Fruit fly (Drosophila melanogaster) whole organism, embryonic: Measurements from ENCODE around the gene Gbs-70E.
A peak's percentile ranks its signal among the peaks of the same experiment; 100 is the strongest.

ENCODE experiments used
- Abd-B ChIP-seq: fragments of 200-800 bp; sonication (Bioruptor generic); optimal IDR thresholded peaks from 2 replicates; lab custom pipeline; 2018; ENCODE audit warnings: missing biosample characterization, mild to moderate bottlenecking, missing genetic modification characterization, moderate library complexity
- Ada2b ChIP-seq: fragments of 200-800 bp; sonication (Bioruptor generic); IDR thresholded peaks from 2 replicates; pipeline ENCODE4 v1.3.6; 2022; ENCODE audit warnings: missing biosample characterization, missing genetic modification characterization
- Bgb ChIP-seq: fragments of 200-800 bp; sonication (Bioruptor generic); IDR thresholded peaks from 2 replicates; pipeline ENCODE4 v1.3.6; 2022; ENCODE audit warnings: missing biosample characterization, missing genetic modification characterization; ENCODE audit not compliant: partially characterized antibody
- CG10431 ChIP-seq: fragments of 200-800 bp; sonication (Bioruptor generic); optimal IDR thresholded peaks from 3 replicates; lab custom pipeline; 2018; ENCODE audit warnings: missing biosample characterization, mild to moderate bottlenecking, missing genetic modification characterization
- CG13123 ChIP-seq: fragments of 200-800 bp; sonication (Bioruptor generic); optimal IDR thresholded peaks from 2 replicates; lab custom pipeline; 2016; ENCODE audit warnings: missing biosample characterization, missing genetic modification characterization
- CG13287 ChIP-seq: fragments of 200-800 bp; sonication (Bioruptor generic); IDR thresholded peaks from 2 replicates; pipeline ENCODE4 v1.3.6; 2022; ENCODE audit warnings: missing biosample characterization, missing genetic modification characterization; ENCODE audit not compliant: partially characterized antibody
- CG14860 ChIP-seq: fragments of 200-800 bp; sonication (Bioruptor generic); IDR thresholded peaks from 3 replicates; pipeline ENCODE4 v1.3.6; 2022; ENCODE audit warnings: missing biosample characterization, missing genetic modification characterization; ENCODE audit not compliant: partially characterized antibody
- CG1602 ChIP-seq: fragments of 200-800 bp; sonication (Bioruptor generic); optimal IDR thresholded peaks from 3 replicates; lab custom pipeline; 2016; ENCODE audit warnings: missing biosample characterization, missing genetic modification characterization
- CG16815 ChIP-seq: fragments of 200-800 bp; sonication (Bioruptor generic); optimal IDR thresholded peaks from 3 replicates; lab custom pipeline; 2017; ENCODE audit warnings: missing biosample characterization, mild to moderate bottlenecking, missing genetic modification characterization
- CG18011 ChIP-seq: fragments of 200-800 bp; sonication (Bioruptor generic); optimal IDR thresholded peaks from 2 replicates; lab custom pipeline; 2017; ENCODE audit warnings: missing biosample characterization, missing genetic modification characterization, mild to moderate bottlenecking, moderate library complexity, missing genotype
- CG2199 ChIP-seq: fragments of 200-800 bp; sonication (Bioruptor generic); IDR thresholded peaks from 3 replicates; pipeline ENCODE4 v1.3.6; 2022; ENCODE audit warnings: missing biosample characterization, missing genetic modification characterization
- CG3065 ChIP-seq: fragments of 200-800 bp; sonication (Bioruptor generic); optimal IDR thresholded peaks from 2 replicates; lab custom pipeline; 2016; ENCODE audit warnings: missing biosample characterization, missing genetic modification characterization
- CG42726 ChIP-seq: fragments of 200-800 bp; sonication (Bioruptor generic); IDR thresholded peaks from 2 replicates; pipeline ENCODE4 v1.3.6; 2022; ENCODE audit warnings: missing biosample characterization, missing genetic modification characterization; ENCODE audit not compliant: partially characterized antibody
- CG4282 ChIP-seq: fragments of 200-800 bp; sonication (Bioruptor generic); optimal IDR thresholded peaks from 2 replicates; lab custom pipeline; 2016; ENCODE audit warnings: missing biosample characterization, missing genetic modification characterization
- CG6175 ChIP-seq: fragments of 200-800 bp; sonication (Bioruptor generic); IDR thresholded peaks from 3 replicates; pipeline ENCODE4 v1.3.6; 2022; ENCODE audit warnings: missing biosample characterization, missing genetic modification characterization
- CG9609 ChIP-seq: fragments of 200-800 bp; sonication (Bioruptor generic); optimal IDR thresholded peaks from 3 replicates; lab custom pipeline; 2016; ENCODE audit warnings: missing biosample characterization, missing genetic modification characterization
- CTCF ChIP-seq: fragments of 200-800 bp; sonication (Bioruptor generic); optimal IDR thresholded peaks from 2 replicates; lab custom pipeline; 2017; ENCODE audit warnings: missing biosample characterization, mild to moderate bottlenecking, missing genetic modification characterization, moderate library complexity
- Dfd ChIP-seq, 2 experiments: fragments of >200 bp; optimal IDR thresholded peaks; 2 replicates each; lab custom pipeline; 2017; ENCODE audit warnings: missing biosample characterization in 2 of 2, missing genetic modification characterization in 2 of 2
- Dip3 ChIP-seq: fragments of 200-800 bp; sonication (Bioruptor generic); optimal IDR thresholded peaks from 3 replicates; lab custom pipeline; 2016; ENCODE audit warnings: missing biosample characterization, missing genetic modification characterization
- Doc3 ChIP-seq: fragments of 200-800 bp; sonication (Bioruptor generic); IDR thresholded peaks from 3 replicates; pipeline ENCODE4 v1.3.6; 2022; ENCODE audit warnings: missing biosample characterization, missing genetic modification characterization; ENCODE audit not compliant: partially characterized antibody
- H15 ChIP-seq: fragments of 200-800 bp; sonication (Bioruptor generic); IDR thresholded peaks from 3 replicates; pipeline ENCODE4 v1.3.6; 2022; ENCODE audit warnings: missing biosample characterization, missing genetic modification characterization
- HLH4C ChIP-seq: fragments of 200-800 bp; sonication (Bioruptor generic); IDR thresholded peaks from 3 replicates; pipeline ENCODE4 v1.3.6; 2022; ENCODE audit warnings: missing biosample characterization, missing genetic modification characterization; ENCODE audit not compliant: partially characterized antibody
- Hand ChIP-seq: fragments of 200-800 bp; sonication (Bioruptor generic); optimal IDR thresholded peaks from 2 replicates; lab custom pipeline; 2017; ENCODE audit warnings: mild to moderate bottlenecking, missing biosample characterization, missing genetic modification reagents, missing genetic modification characterization
- Lhr ChIP-seq: fragments of 200-800 bp; sonication (Bioruptor generic); optimal IDR thresholded peaks from 3 replicates; lab custom pipeline; 2017; ENCODE audit warnings: mild to moderate bottlenecking, missing biosample characterization, missing genetic modification reagents, missing genetic modification characterization
- Opbp ChIP-seq: fragments of 200-800 bp; sonication (Bioruptor generic); IDR thresholded peaks from 3 replicates; pipeline ENCODE4 v1.3.6; 2022; ENCODE audit warnings: missing biosample characterization, missing genetic modification characterization; ENCODE audit not compliant: partially characterized antibody
- Pdp1 ChIP-seq, 2 experiments: fragments of 200-800 bp; sonication (Bioruptor generic); optimal IDR thresholded peaks; 3 replicates each; lab custom pipeline; 2016; ENCODE audit warnings: missing biosample characterization in 2 of 2, missing genetic modification characterization in 2 of 2, mild to moderate bottlenecking in 1 of 2, moderate library complexity in 1 of 2
- YL-1 ChIP-seq: fragments of 200-800 bp; sonication (Bioruptor generic); optimal IDR thresholded peaks from 3 replicates; lab custom pipeline; 2017; ENCODE audit warnings: missing biosample characterization, mild to moderate bottlenecking, missing genetic modification characterization
- aop ChIP-seq: fragments of 200-800 bp; sonication (Bioruptor generic); IDR thresholded peaks from 2 replicates; pipeline ENCODE4 v1.3.6; 2022; ENCODE audit warnings: missing biosample characterization, missing genetic modification characterization
- fd102C ChIP-seq: fragments of 200-800 bp; sonication (Bioruptor generic); optimal IDR thresholded peaks from 2 replicates; lab custom pipeline; 2018; ENCODE audit warnings: missing biosample characterization, mild to moderate bottlenecking, missing genetic modification characterization, moderate library complexity
- fd64A ChIP-seq: fragments of 200-800 bp; sonication (Bioruptor generic); optimal IDR thresholded peaks from 3 replicates; lab custom pipeline; 2018; ENCODE audit warnings: missing biosample characterization, mild to moderate bottlenecking, missing genetic modification characterization
- hkb ChIP-seq, 2 experiments: fragments of 200-800 bp in 1 of 2; fragments of >200 bp in 1 of 2; sonication (Bioruptor generic) in 1 of 2; IDR thresholded peaks in 1 of 2; optimal IDR thresholded peaks in 1 of 2; 2 replicates each; pipeline versions ENCODE4 v1.3.6 to Lab custom; 2017 to 2022; ENCODE audit warnings: missing biosample characterization in 1 of 2, missing genetic modification characterization in 1 of 2
- jigr1 ChIP-seq: fragments of 200-800 bp; sonication (Bioruptor generic); IDR thresholded peaks from 3 replicates; pipeline ENCODE4 v1.3.6; 2022; ENCODE audit warnings: missing biosample characterization, missing genetic modification characterization
- pfk ChIP-seq: fragments of 200-800 bp; sonication (Bioruptor generic); optimal IDR thresholded peaks from 2 replicates; lab custom pipeline; 2018; ENCODE audit warnings: missing biosample characterization, mild to moderate bottlenecking, missing genetic modification characterization, moderate library complexity
- pnt ChIP-seq: fragments of 200-800 bp; sonication (Bioruptor generic); optimal IDR thresholded peaks from 3 replicates; lab custom pipeline; 2016; ENCODE audit warnings: missing biosample characterization, missing genetic modification characterization
- psq ChIP-seq: fragments of 200-800 bp; sonication (Bioruptor generic); optimal IDR thresholded peaks from 2 replicates; lab custom pipeline; 2017; ENCODE audit warnings: missing biosample characterization, missing genetic modification characterization
- repo ChIP-seq: fragments of 200-800 bp; sonication (Bioruptor generic); optimal IDR thresholded peaks from 2 replicates; lab custom pipeline; 2016; ENCODE audit warnings: missing biosample characterization, missing genetic modification characterization
- ro ChIP-seq: fragments of 200-800 bp; sonication (Bioruptor generic); IDR thresholded peaks from 2 replicates; pipeline ENCODE4 v1.3.6; 2022; ENCODE audit warnings: missing biosample characterization, missing genetic modification characterization
- trem ChIP-seq: fragments of 200-800 bp; optimal IDR thresholded peaks from 3 replicates; lab custom pipeline; 2019; ENCODE audit warnings: missing biosample characterization, mild to moderate bottlenecking, missing genetic modification characterization, moderate library complexity
- twi ChIP-seq: fragments of 200-800 bp; optimal IDR thresholded peaks from 2 replicates; lab custom pipeline; 2019; ENCODE audit warnings: missing biosample characterization, mild to moderate bottlenecking, missing genetic modification characterization, moderate library complexity
- vnd ChIP-seq: fragments of 200-800 bp; sonication (Bioruptor generic); IDR thresholded peaks from 3 replicates; pipeline ENCODE4 v1.3.6; 2022; ENCODE audit warnings: missing biosample characterization, missing genetic modification characterization; ENCODE audit not compliant: partially characterized antibody
- wek ChIP-seq: fragments of 200-800 bp; sonication (Bioruptor generic); optimal IDR thresholded peaks from 3 replicates; lab custom pipeline; 2018; ENCODE audit warnings: missing biosample characterization, mild to moderate bottlenecking, missing genetic modification characterization, moderate library complexity
- zf30C ChIP-seq: fragments of 200-800 bp; sonication (Bioruptor generic); optimal IDR thresholded peaks from 3 replicates; lab custom pipeline; 2018; ENCODE audit warnings: missing biosample characterization, mild to moderate bottlenecking, missing genetic modification characterization

The Gbs-70E gene

DNA sequence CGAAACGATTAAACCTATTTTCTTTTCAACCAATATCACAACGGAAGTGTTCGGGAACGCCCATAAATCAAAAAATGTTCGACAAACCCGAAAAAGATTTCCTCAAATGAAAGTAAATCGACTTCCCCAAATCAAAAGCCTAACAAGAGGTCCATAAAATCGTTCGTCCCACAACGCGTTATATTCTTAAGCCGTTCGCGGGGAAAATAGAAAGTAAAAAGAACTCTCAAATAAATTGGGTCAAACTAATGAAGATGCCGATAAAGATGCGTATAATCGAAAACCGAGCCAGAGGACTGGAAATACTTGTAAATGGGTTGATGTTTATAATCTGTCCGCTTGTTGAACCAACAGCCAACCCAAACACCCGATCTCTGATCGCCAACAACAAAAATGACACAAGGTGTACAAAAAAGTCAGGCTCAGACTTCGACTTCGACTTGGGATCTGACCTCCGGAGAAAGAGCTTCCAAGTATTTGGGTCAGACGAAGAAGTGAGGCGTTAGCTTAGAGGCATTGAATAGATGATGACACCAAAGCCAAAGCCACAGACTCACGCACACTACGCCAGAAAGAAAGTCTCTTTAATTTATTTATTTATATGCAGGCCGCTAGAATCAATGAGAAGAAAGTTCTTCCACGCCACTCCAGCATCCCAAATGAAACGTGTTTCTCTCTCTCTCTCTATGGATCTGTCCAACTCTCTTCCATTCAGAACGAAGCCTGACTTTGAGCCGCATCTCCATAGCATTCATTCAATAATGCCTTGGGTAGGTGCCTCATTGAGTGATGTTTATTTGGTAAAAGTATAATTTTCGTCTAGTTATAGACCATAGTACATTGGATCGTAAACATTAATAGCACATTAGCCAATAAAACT is 28.1 kb downstream of the Gbs-70E start (continued):
- TF ChIP-seq Dfd (GFP tag; optimal IDR thresholded peaks at IDR 0.05; lab: Kevin White, UChicago) (no peak), pfk (no peak)

DNA sequence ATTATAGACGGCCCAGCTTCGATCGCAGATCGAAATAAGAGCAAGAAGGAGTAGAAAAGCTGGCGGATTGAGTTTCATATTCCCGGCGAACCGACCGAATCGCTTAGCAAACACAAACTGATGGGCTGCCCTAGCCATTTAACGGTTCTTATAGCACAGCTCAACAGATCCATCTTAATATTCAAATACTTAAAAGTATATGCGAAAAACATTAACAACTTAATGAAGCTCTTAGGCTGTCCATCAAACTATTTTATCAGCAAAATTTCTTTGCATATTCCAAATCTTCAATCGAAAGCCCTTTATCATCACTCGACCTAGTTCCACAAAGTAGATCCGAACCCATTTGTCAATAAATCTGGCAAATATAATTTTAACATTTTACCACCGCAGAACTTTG is 29.2 kb downstream of the Gbs-70E start, which contains the start of gene CG4613:
Gene CG4613, minus strand, starts transcription at position 101 of the 400 bp plus-strand sequence.
- TF ChIP-seq ro (GFP tag; lab: Robert Waterston, UW) = no peak
- no peak for TF ChIP-seq Hand (GFP tag; lab: Kevin White, UChicago)
- no peak for TF ChIP-seq repo (GFP tag; lab: Kevin White, UChicago)
- no peak for TF ChIP-seq CG13123 (GFP tag; lab: Kevin White, UChicago)
- no peak for TF ChIP-seq CG2199 (GFP tag; lab: Robert Waterston, UW)
- TF ChIP-seq Dip3 = no peak
- no peak for TF ChIP-seq CG3065
- TF ChIP-seq CG4282 (GFP tag; lab: Kevin White, UChicago) = no peak
- no peak for TF ChIP-seq vnd (GFP tag; lab: Robert Waterston, UW)
- no peak for TF ChIP-seq CG1602 (GFP tag; lab: Kevin White, UChicago)
- no peak for TF ChIP-seq fd102C (GFP tag; lab: Kevin White, UChicago)
- TF ChIP-seq pnt (GFP tag; lab: Kevin White, UChicago) = no peak
- no peak for TF ChIP-seq Bgb (GFP tag; lab: Robert Waterston, UW)
- no peak for TF ChIP-seq CG18011 (GFP tag; lab: Kevin White, UChicago)
- no peak for TF ChIP-seq aop (GFP tag; lab: Robert Waterston, UW)
- TF ChIP-seq YL-1 (GFP tag; lab: Kevin White, UChicago) = no peak
- TF ChIP-seq twi = no peak
- TF ChIP-seq CG13287 = no peak
- TF ChIP-seq wek = no peak
- no peak for TF ChIP-seq CG6175 (GFP tag; lab: Robert Waterston, UW)

DNA sequence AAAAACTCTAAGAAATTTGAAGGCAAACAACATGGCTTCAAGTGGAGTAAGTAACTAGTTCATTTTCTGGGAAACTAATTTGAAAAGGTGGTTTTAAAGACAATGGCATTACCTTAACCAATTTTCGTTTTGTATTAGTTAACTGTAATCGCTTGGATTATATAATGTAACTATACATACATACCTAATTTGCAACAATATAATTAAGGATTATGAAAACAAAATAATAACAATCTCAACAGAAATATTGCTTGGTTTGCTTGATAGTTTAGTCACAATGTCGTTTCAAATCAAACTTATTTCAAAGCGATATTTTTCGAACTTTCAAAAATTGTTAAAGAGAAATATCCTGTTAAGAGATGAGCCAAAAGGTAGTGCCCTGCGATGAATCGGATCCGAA is 33.2 kb downstream of the Gbs-70E start, which contains the start of gene CG9592:
Gene CG9592, plus strand, starts transcription at position 301 of the 400 bp plus-strand sequence.
- TF ChIP-seq CG9609 (GFP tag; lab: Kevin White, UChicago) (no peak), Pdp1 (GFP tag; optimal IDR thresholded peaks at IDR 0.05; lab: Kevin White, UChicago) (peak in 1 of 2 experiments; percentile 55)
- TF ChIP-seq, all 482 proteins: peak for 1

DNA sequence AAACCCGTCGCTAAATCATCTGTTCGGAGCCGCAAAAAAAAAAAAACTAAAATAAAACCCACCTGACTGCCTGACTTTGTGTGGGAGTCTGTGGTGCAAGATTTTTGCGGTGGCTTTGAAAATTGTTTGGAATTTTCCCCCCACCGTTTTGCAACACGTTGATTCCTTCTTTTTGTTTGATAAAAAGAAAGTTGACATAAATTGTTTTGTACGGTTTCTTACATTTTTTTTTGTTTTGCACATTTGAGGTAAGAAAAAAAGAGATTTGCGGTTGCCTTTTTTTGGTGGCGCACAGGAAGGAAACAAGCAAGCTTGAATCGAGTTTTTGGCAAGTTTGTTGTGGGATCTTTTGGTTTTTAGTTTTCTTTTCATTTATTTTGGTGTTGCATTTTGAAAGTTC is 35.1 kb downstream of the Gbs-70E start:
- TF ChIP-seq fd64A (GFP tag; lab: Kevin White, UChicago) = no peak
- peak; percentile 16 for TF ChIP-seq hkb (optimal IDR thresholded peaks at IDR 0.05; lab: Kevin White, UChicago)
- no peak for TF ChIP-seq hkb (GFP tag; IDR thresholded peaks at IDR 0.05; lab: Robert Waterston, UW)
- no peak for TF ChIP-seq Doc3 (GFP tag; lab: Robert Waterston, UW)
- TF ChIP-seq jigr1 (GFP tag; lab: Robert Waterston, UW) = no peak
- no peak for TF ChIP-seq Ada2b (GFP tag; lab: Robert Waterston, UW)
- no peak for TF ChIP-seq zf30C (GFP tag; lab: Kevin White, UChicago)

DNA sequence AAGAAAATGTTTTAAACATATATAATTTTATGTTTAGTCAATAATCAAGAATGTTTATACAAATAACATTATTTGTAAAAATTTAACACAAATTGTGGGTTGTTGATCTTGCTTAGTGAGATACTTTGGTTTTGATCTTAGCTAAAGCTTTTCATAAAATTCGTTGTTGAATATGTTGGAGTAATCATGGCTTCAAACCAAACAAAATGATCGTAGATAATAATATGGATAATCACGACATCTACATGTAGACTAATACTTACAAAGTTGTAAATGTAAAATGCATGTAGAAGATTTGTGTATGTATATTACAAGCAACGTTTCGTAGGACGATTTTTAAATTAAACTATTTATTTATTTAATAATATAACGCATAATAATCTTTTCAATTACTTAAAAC is 37.5 kb downstream of the Gbs-70E start:
- TF ChIP-seq CTCF (GFP tag; lab: Kevin White, UChicago) (peak; percentile 83), HLH4C (GFP tag; lab: Robert Waterston, UW) (no peak), CG42726 (GFP tag; lab: Robert Waterston, UW) (peak; percentile 34; the same call in 1 of the 2 replicates), CG16815 (GFP tag; lab: Kevin White, UChicago) (no peak), CG14860 (GFP tag; lab: Robert Waterston, UW) (no peak), CG10431 (GFP tag; lab: Kevin White, UChicago) (no peak), Opbp (0 out of 3 replicates have a peak, but pooled peaks have one; percentile 24), H15 (GFP tag; lab: Robert Waterston, UW) (no peak), Abd-B (GFP tag; lab: Kevin White, UChicago) (peak; percentile 7), trem (tag; lab: Kevin White, UChicago) (peak; percentile 3), Bgb (GFP tag; lab: Robert Waterston, UW) (peak; percentile 52; the same call in 1 of the 2 replicates), psq (GFP tag; lab: Kevin White, UChicago) (no peak), Lhr (GFP tag; lab: Kevin White, UChicago) (peak; percentile 38)
